Worm (Caenorhabditis elegans): ENCODE results near the gene cey-1.

cey-1 gene

ce11 chrII:11050678-11051077, 9.7 kb upstream of the cey-1 start:
- TF ChIP-seq ceh-30 (tag; optimal IDR thresholded peaks at IDR 0.05) (no peak), ceh-18 (tag; optimal IDR thresholded peaks at IDR 0.05) (no peak), ceh-24 (tag; optimal IDR thresholded peaks at IDR 0.05) (no peak), ztf-16 (tag; optimal IDR thresholded peaks at IDR 0.05) (no peak), F13H6.1 (tag; optimal IDR thresholded peaks at IDR 0.05) (no peak), pax-1 (tag; optimal IDR thresholded peaks at IDR 0.05) (no peak), mec-3 (tag; optimal IDR thresholded peaks at IDR 0.05; ENCODE audit: borderline replicate concordance) (no peak), ceh-14 (tag; optimal IDR thresholded peaks at IDR 0.05) (no peak), ceh-31 (tag; optimal IDR thresholded peaks at IDR 0.05) (no peak), elt-2 (tag; optimal IDR thresholded peaks at IDR 0.05) (no peak), sox-4 (tag; optimal IDR thresholded peaks at IDR 0.05) (no peak), fkh-10 (GFP tag; optimal IDR thresholded peaks at IDR 0.05) (no peak), che-1 (tag; optimal IDR thresholded peaks at IDR 0.05) (no peak), ets-4 (tag; optimal IDR thresholded peaks at IDR 0.05) (no peak), hlh-30 (tag; optimal IDR thresholded peaks at IDR 0.05; ENCODE audit: insufficient read depth) (no peak)

ce11 chrII:11049876-11050275, 8.9 kb upstream of the cey-1 start, which contains the start of the genes sdhd-1 and ilkp-1:
TSS of gene sdhd-1 (minus strand) at chrII:11049913.
TSS of gene ilkp-1 (plus strand) at chrII:11050255.
- TF ChIP-seq fkh-6 (tag; optimal IDR thresholded peaks at IDR 0.05) = no peak
- TF ChIP-seq nfya-1 (tag; optimal IDR thresholded peaks at IDR 0.05) = peak; percentile 0
- peak; percentile 73 for TF ChIP-seq unc-42 (tag; optimal IDR thresholded peaks at IDR 0.05)
- peak; percentile 25 for TF ChIP-seq ceh-48 (tag; optimal IDR thresholded peaks at IDR 0.05)
- no peak for TF ChIP-seq che-1 (tag; optimal IDR thresholded peaks at IDR 0.05)
- TF ChIP-seq ztf-16 (tag; optimal IDR thresholded peaks at IDR 0.05) = no peak

- TF ChIP-seq ref-2 (tag; optimal IDR thresholded peaks at IDR 0.05) = no peak
- TF ChIP-seq C38D4.7 (GFP tag; optimal IDR thresholded peaks at IDR 0.05) = no peak
- no peak for TF ChIP-seq ceh-22 (tag; optimal IDR thresholded peaks at IDR 0.05)
- no peak for TF ChIP-seq madf-2 (tag; optimal IDR thresholded peaks at IDR 0.05)
- TF ChIP-seq ama-1 (optimal IDR thresholded peaks at IDR 0.05) = no peak
Measured at ce11 chrII:11048930-11049329, 7.9 kb upstream of the cey-1 start, which contains the start of gene F33A8.4. TSS of gene F33A8.4 (minus strand) at chrII:11049030.

ce11 chrII:11045872-11046271, 4.9 kb upstream of the cey-1 start, which contains the start of gene col-83:
TSS of gene col-83 (minus strand) at chrII:11045972.
- TF ChIP-seq ceh-6 (GFP tag; optimal IDR thresholded peaks at IDR 0.05) = no peak
- no peak for TF ChIP-seq nhr-232 (tag; optimal IDR thresholded peaks at IDR 0.05)
- TF ChIP-seq ceh-45 (GFP tag; IDR thresholded peaks at IDR 0.05) = no peak
- TF ChIP-seq odd-2 (tag; optimal IDR thresholded peaks at IDR 0.05) = no peak
- no peak for TF ChIP-seq hlh-30 (tag; optimal IDR thresholded peaks at IDR 0.05; ENCODE audit: insufficient read depth)
- TF ChIP-seq pag-3 (tag; optimal IDR thresholded peaks at IDR 0.05; ENCODE audit: borderline replicate concordance) = no peak
- TF ChIP-seq hlh-6 (tag; optimal IDR thresholded peaks at IDR 0.05) = no peak
- TF ChIP-seq fax-1 (tag; optimal IDR thresholded peaks at IDR 0.05) = no peak
- TF ChIP-seq unc-86 (tag; optimal IDR thresholded peaks at IDR 0.05) = no peak

ce11 chrII:11044193-11044568, 3.2 kb upstream of the cey-1 start:
- TF ChIP-seq tbx-2 (tag; optimal IDR thresholded peaks at IDR 0.05) (no peak), fkh-6 (tag; optimal IDR thresholded peaks at IDR 0.05) (peak; percentile 48), pros-1 (tag; optimal IDR thresholded peaks at IDR 0.05) (no peak), gmeb-2 (tag; optimal IDR thresholded peaks at IDR 0.05) (no peak)

All from whole organism, late embryonic.